Worm (Caenorhabditis elegans): ENCODE data around the gene F21A3.2.

- TF ChIP-seq ets-4 (GFP tag; optimal IDR thresholded peaks at IDR 0.05) (no peak), him-1 (tag; optimal IDR thresholded peaks at IDR 0.05) (no peak), madf-10 (tag; optimal IDR thresholded peaks at IDR 0.05) (no peak), ama-1 (optimal IDR thresholded peaks at IDR 0.05) (no peak), ama-1 (GFP tag; optimal IDR thresholded peaks at IDR 0.05) (no peak), nhr-27 (tag; optimal IDR thresholded peaks at IDR 0.05) (no peak), B0261.1 (tag; optimal IDR thresholded peaks at IDR 0.05) (no peak), let-526 (GFP tag; IDR thresholded peaks at IDR 0.05) (no peak), dpl-1 (GFP tag; optimal IDR thresholded peaks at IDR 0.05) (no peak), F57A8.1 (GFP tag; optimal IDR thresholded peaks at IDR 0.05) (no peak), ceh-27 (GFP tag; optimal IDR thresholded peaks at IDR 0.05) (no peak), nfya-1 (tag; optimal IDR thresholded peaks at IDR 0.05; ENCODE audit: borderline replicate concordance, insufficient read depth) (no peak), akir-1 (GFP tag; optimal IDR thresholded peaks at IDR 0.05) (no peak), K11D2.4 (GFP tag; IDR thresholded peaks at IDR 0.05) (no peak)
Measured at ce11 chrV:15563477-15563876, 29.7 kb upstream of the F21A3.2 start.

All from whole organism, young adult.